3 worm cellular contexts compared by ENCODE assay signal in the genomic region with DNA sequence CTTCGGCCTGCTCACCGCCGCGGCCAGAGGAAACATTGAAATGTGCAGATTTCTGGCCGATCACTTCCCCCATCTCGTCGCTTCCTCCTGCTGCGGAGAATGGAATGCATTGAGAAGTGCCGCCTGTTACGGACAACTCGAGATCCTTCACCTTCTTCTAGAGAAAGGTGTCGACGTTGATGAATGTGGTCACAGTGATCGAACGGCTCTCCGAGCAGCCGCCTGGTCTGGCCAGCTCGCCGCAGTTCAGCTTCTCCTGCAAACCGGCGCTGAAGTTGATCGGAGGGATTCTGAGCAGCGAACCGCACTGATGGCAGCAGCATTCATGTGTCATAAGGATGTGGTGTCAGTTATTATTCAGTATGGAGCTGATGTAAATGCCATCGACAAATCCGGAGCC.
TF ChIP-seq lines count a peak whose summit lies in the region.

No protein-coding gene starts in this region.

TF ChIP-seq in whole organism, L4 larva, 104 proteins besides CTCF, POLR2A, EP300 and RAD21:
- TF ChIP-seq ceh-20 (GFP tag; IDR thresholded peaks at IDR 0.05; lab: Robert Waterston, UW) (no peak), set-16 (GFP tag; IDR thresholded peaks at IDR 0.05; lab: Robert Waterston, UW) (peak; percentile 87)

TF ChIP-seq in whole organism, early embryonic, 17 proteins besides CTCF, POLR2A, EP300 and RAD21:
- TF ChIP-seq scrt-1 (GFP tag; IDR thresholded peaks at IDR 0.05; lab: Robert Waterston, UW) (no peak), hmg-4 (GFP tag; optimal IDR thresholded peaks at IDR 0.05; lab: Kevin White, UChicago) (peak; percentile 15)
TF ChIP-seq in whole organism, early embryonic: peak in this region for 1.

TF ChIP-seq in whole organism, young adult, 124 proteins besides CTCF, POLR2A, EP300 and RAD21:
- TF ChIP-seq nfya-1 (tag; optimal IDR thresholded peaks at IDR 0.05; lab: Kevin White, UChicago; ENCODE audit: borderline replicate concordance, insufficient read depth) (no peak), dox-1 (GFP tag; IDR thresholded peaks at IDR 0.05; lab: Robert Waterston, UW) (no peak), repo-1 (tag; optimal IDR thresholded peaks at IDR 0.05; lab: Kevin White, UChicago) (no peak), aptf-2 (GFP tag; conservative IDR thresholded peaks at IDR 0.05; lab: Robert Waterston, UW) (no peak), nhr-80 (tag; optimal IDR thresholded peaks at IDR 0.05; lab: Kevin White, UChicago) (no peak), lag-1 (GFP tag; IDR thresholded peaks at IDR 0.05; lab: Robert Waterston, UW) (no peak), madf-6 (GFP tag; IDR thresholded peaks at IDR 0.05; lab: Robert Waterston, UW) (no peak), zfh-2 (GFP tag; conservative IDR thresholded peaks at IDR 0.05; lab: Robert Waterston, UW) (peak; percentile 90), hlh-26 (GFP tag; conservative IDR thresholded peaks at IDR 0.05; lab: Robert Waterston, UW) (no peak), B0019.2 (GFP tag; conservative IDR thresholded peaks at IDR 0.05; lab: Robert Waterston, UW) (no peak), ama-1 (optimal IDR thresholded peaks at IDR 0.05; lab: Kevin White, UChicago) (no peak), ama-1 (GFP tag; optimal IDR thresholded peaks at IDR 0.05; lab: Kevin White, UChicago) (no peak), attf-6 (GFP tag; IDR thresholded peaks at IDR 0.05; lab: Robert Waterston, UW) (no peak), ceh-40 (GFP tag; IDR thresholded peaks at IDR 0.05; lab: Robert Waterston, UW) (no peak), F57C9.4 (tag; optimal IDR thresholded peaks at IDR 0.05; lab: Kevin White, UChicago) (no peak), egrh-3 (GFP tag; IDR thresholded peaks at IDR 0.05; lab: Robert Waterston, UW) (peak; percentile 41; the same call in 1 of the 2 replicates), nhr-120 (GFP tag; IDR thresholded peaks at IDR 0.05; lab: Robert Waterston, UW) (no peak)
TF ChIP-seq in whole organism, young adult: peak in this region for 2.
